Fruit fly (Drosophila melanogaster): ENCODE measurements around the gene Cp18.

Cp18 gene

dm6 chr3L:8686646-8687045, 39.9 kb upstream of the Cp18 start:
- TF ChIP-seq Rel (GFP tag; optimal IDR thresholded peaks at IDR 0.05), result no peak
- TF ChIP-seq Rel (tag; optimal IDR thresholded peaks at IDR 0.05), result peak; percentile 92
- no peak for TF ChIP-seq usp (GFP tag; optimal IDR thresholded peaks at IDR 0.05)
- no peak for TF ChIP-seq Dif (GFP tag; optimal IDR thresholded peaks at IDR 0.05; ENCODE audit: partially characterized antibody)

dm6 chr3L:8688694-8689291, 37.8 kb upstream of the Cp18 start:
- TF ChIP-seq CG32264 (GFP tag; optimal IDR thresholded peaks at IDR 0.05) (no peak), psq (GFP tag; optimal IDR thresholded peaks at IDR 0.05) (peak; percentile 3), br (GFP tag; optimal IDR thresholded peaks at IDR 0.05) (peak; percentile 40), Dif (GFP tag; optimal IDR thresholded peaks at IDR 0.05; ENCODE audit: partially characterized antibody) (no peak), Sp1 (GFP tag; optimal IDR thresholded peaks at IDR 0.05) (peak; percentile 10), dsf (GFP tag; optimal IDR thresholded peaks at IDR 0.05; ENCODE audit: borderline replicate concordance) (no peak), woc (GFP tag; optimal IDR thresholded peaks at IDR 0.05) (no peak), ey (GFP tag; optimal IDR thresholded peaks at IDR 0.05) (peak; percentile 7), Rel (GFP tag; optimal IDR thresholded peaks at IDR 0.05) (no peak), Rel (tag; optimal IDR thresholded peaks at IDR 0.05) (peak; percentile 17), sage (GFP tag; optimal IDR thresholded peaks at IDR 0.05) (no peak), HLH106 (tag; optimal IDR thresholded peaks at IDR 0.05) (no peak), pan (optimal IDR thresholded peaks at IDR 0.05) (no peak), Mio (GFP tag; optimal IDR thresholded peaks at IDR 0.05) (no peak), Myc (optimal IDR thresholded peaks at IDR 0.05) (no peak), Hnf4 (GFP tag; optimal IDR thresholded peaks at IDR 0.05) (no peak), jim (GFP tag; optimal IDR thresholded peaks at IDR 0.05) (peak; percentile 43), CrebA (GFP tag; optimal IDR thresholded peaks at IDR 0.05; ENCODE audit: borderline replicate concordance) (no peak), foxo (GFP tag; optimal IDR thresholded peaks at IDR 0.05) (peak in 1 of 2 experiments; percentile 2), h (GFP tag; optimal IDR thresholded peaks at IDR 0.05) (peak; percentile 68), rgr (GFP tag; optimal IDR thresholded peaks at IDR 0.05) (peak; percentile 37), Abd-B (GFP tag; optimal IDR thresholded peaks at IDR 0.05) (no peak), lola (GFP tag; optimal IDR thresholded peaks at IDR 0.05) (no peak), Hr83 (GFP tag; optimal IDR thresholded peaks at IDR 0.05; ENCODE audit: poor library complexity, severe bottlenecking) (no peak), tai (GFP tag; optimal IDR thresholded peaks at IDR 0.05) (no peak), Jra (GFP tag; optimal IDR thresholded peaks at IDR 0.05) (no peak), fru (GFP tag; optimal IDR thresholded peaks at IDR 0.05) (peak; percentile 67)

dm6 chr3L:8689675-8690074, 36.9 kb upstream of the Cp18 start:
- TF ChIP-seq lola (GFP tag; optimal IDR thresholded peaks at IDR 0.05) (no peak), Hr83 (GFP tag; optimal IDR thresholded peaks at IDR 0.05; ENCODE audit: poor library complexity, severe bottlenecking) (peak; percentile 13), woc (GFP tag; optimal IDR thresholded peaks at IDR 0.05) (no peak), Dif (GFP tag; optimal IDR thresholded peaks at IDR 0.05; ENCODE audit: partially characterized antibody) (no peak), Sp1 (GFP tag; optimal IDR thresholded peaks at IDR 0.05) (no peak), jim (GFP tag; optimal IDR thresholded peaks at IDR 0.05) (no peak), fru (GFP tag; optimal IDR thresholded peaks at IDR 0.05) (peak; percentile 2), dl (GFP tag; optimal IDR thresholded peaks at IDR 0.05; ENCODE audit: insufficient read depth in 1 of 2, partially characterized antibody in 2 of 2) (no peak), Rel (GFP tag; optimal IDR thresholded peaks at IDR 0.05) (no peak), Rel (tag; optimal IDR thresholded peaks at IDR 0.05) (peak; percentile 11), pan (optimal IDR thresholded peaks at IDR 0.05) (no peak), HLH106 (tag; optimal IDR thresholded peaks at IDR 0.05) (no peak), CG9705 (GFP tag; optimal IDR thresholded peaks at IDR 0.05) (no peak), psq (GFP tag; optimal IDR thresholded peaks at IDR 0.05) (no peak), Jra (GFP tag; optimal IDR thresholded peaks at IDR 0.05) (no peak), Dfd (GFP tag; optimal IDR thresholded peaks at IDR 0.05) (no peak), dmrt93B (GFP tag; optimal IDR thresholded peaks at IDR 0.05) (no peak), br (GFP tag; optimal IDR thresholded peaks at IDR 0.05) (no peak), usp (GFP tag; optimal IDR thresholded peaks at IDR 0.05) (no peak), ey (GFP tag; optimal IDR thresholded peaks at IDR 0.05) (no peak), foxo (GFP tag; optimal IDR thresholded peaks at IDR 0.05) (no peak), brk (GFP tag; optimal IDR thresholded peaks at IDR 0.05) (no peak)

- no peak for TF ChIP-seq lola (GFP tag; optimal IDR thresholded peaks at IDR 0.05)
- TF ChIP-seq pan (optimal IDR thresholded peaks at IDR 0.05), result no peak
- no peak for TF ChIP-seq Rel (GFP tag; optimal IDR thresholded peaks at IDR 0.05)
- TF ChIP-seq Rel (tag; optimal IDR thresholded peaks at IDR 0.05), result no peak
- TF ChIP-seq Mio (GFP tag; optimal IDR thresholded peaks at IDR 0.05), result no peak
- no peak for TF ChIP-seq dl (GFP tag; optimal IDR thresholded peaks at IDR 0.05; ENCODE audit: insufficient read depth in 1 of 2, partially characterized antibody in 2 of 2)
- TF ChIP-seq Vsx2 (GFP tag; optimal IDR thresholded peaks at IDR 0.05; ENCODE audit: partially characterized antibody), result no peak
- TF ChIP-seq Abd-B (GFP tag; optimal IDR thresholded peaks at IDR 0.05), result no peak
These were observed 36.0 kb upstream of the Cp18 start for dm6 chr3L:8690630-8691029.

Measured in whole organism, wandering third instar larva.